Worm (Caenorhabditis elegans): ENCODE data around the gene spig-7.
A peak's percentile ranks its signal among the peaks of the same experiment; 100 is the strongest.

spig-7 gene

ce11 chrV:1464543-1465040, 30.0 kb upstream of the spig-7 start, which contains the start of the genes fpn-1.2 and pqn-54:
Gene fpn-1.2 (minus strand): TSS chrV:1464699.
Gene pqn-54 (plus strand): TSS chrV:1464990.
- TF ChIP-seq fos-1 (tag; optimal IDR thresholded peaks at IDR 0.05) (peak; percentile 37), sma-3 (GFP tag; optimal IDR thresholded peaks at IDR 0.05) (no peak), lin-13 (GFP tag; optimal IDR thresholded peaks at IDR 0.05) (no peak), mdl-1 (tag; optimal IDR thresholded peaks at IDR 0.05) (no peak), F13H6.1 (tag; optimal IDR thresholded peaks at IDR 0.05) (no peak), lin-11 (tag; optimal IDR thresholded peaks at IDR 0.05) (no peak), ZK546.5 (tag; optimal IDR thresholded peaks at IDR 0.05) (no peak), nhr-6 (tag; optimal IDR thresholded peaks at IDR 0.05) (no peak), nhr-25 (tag; optimal IDR thresholded peaks at IDR 0.05) (no peak), sma-9 (GFP tag; optimal IDR thresholded peaks at IDR 0.05) (peak; percentile 11), sma-9 (tag; optimal IDR thresholded peaks at IDR 0.05) (no peak)

- TF ChIP-seq Y55F3AM.14 (GFP tag; optimal IDR thresholded peaks at IDR 0.05): no peak
- no peak for TF ChIP-seq ZK546.5 (tag; optimal IDR thresholded peaks at IDR 0.05)
- TF ChIP-seq unc-55 (GFP tag; optimal IDR thresholded peaks at IDR 0.05): no peak
- TF ChIP-seq mdl-1 (tag; optimal IDR thresholded peaks at IDR 0.05): no peak
- TF ChIP-seq ceh-82 (tag; optimal IDR thresholded peaks at IDR 0.05): no peak
- TF ChIP-seq egl-27 (tag; optimal IDR thresholded peaks at IDR 0.05): no peak
- no peak for TF ChIP-seq aly-2 (tag; optimal IDR thresholded peaks at IDR 0.05)
- TF ChIP-seq nhr-25 (tag; optimal IDR thresholded peaks at IDR 0.05): no peak
- no peak for TF ChIP-seq lin-39 (tag; optimal IDR thresholded peaks at IDR 0.05)
- no peak for TF ChIP-seq zag-1 (tag; optimal IDR thresholded peaks at IDR 0.05)
- no peak for TF ChIP-seq lin-13 (GFP tag; optimal IDR thresholded peaks at IDR 0.05)
- no peak for TF ChIP-seq alr-1 (tag; optimal IDR thresholded peaks at IDR 0.05)
- TF ChIP-seq nhr-12 (tag; optimal IDR thresholded peaks at IDR 0.05): no peak
- no peak for TF ChIP-seq sem-4 (tag; optimal IDR thresholded peaks at IDR 0.05)
- TF ChIP-seq nhr-129 (tag; optimal IDR thresholded peaks at IDR 0.05): no peak
- TF ChIP-seq R02D3.7 (tag; optimal IDR thresholded peaks at IDR 0.05): no peak
- no peak for TF ChIP-seq F13H6.1 (tag; optimal IDR thresholded peaks at IDR 0.05)
- TF ChIP-seq elt-1 (tag; optimal IDR thresholded peaks at IDR 0.05): no peak
- no peak for TF ChIP-seq dmd-4 (tag; optimal IDR thresholded peaks at IDR 0.05)
Measured at ce11 chrV:1465932-1466331, 28.6 kb upstream of the spig-7 start.

DNA sequence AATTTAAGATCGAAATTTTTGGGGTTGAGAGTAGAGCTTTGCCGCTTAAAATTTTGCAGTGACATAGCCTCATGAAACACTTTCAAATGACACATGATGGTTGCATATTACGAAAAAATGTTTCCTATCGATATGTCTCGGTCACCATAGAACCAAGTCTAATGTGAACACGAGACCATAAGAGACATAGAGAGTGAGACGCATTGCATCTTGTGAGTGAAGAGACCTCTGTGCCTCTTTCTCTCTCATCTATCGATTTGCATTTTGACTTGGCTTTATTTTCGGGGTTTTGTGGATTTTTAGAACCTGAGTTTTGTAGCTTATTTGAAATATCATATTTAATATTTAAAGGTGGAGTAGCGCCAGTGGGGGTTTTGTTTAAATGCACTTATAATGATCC, 27.6 kb upstream of the spig-7 start:
- TF ChIP-seq unc-55 (GFP tag; optimal IDR thresholded peaks at IDR 0.05) (peak; percentile 42), sma-9 (GFP tag; optimal IDR thresholded peaks at IDR 0.05) (peak; percentile 31), sma-9 (tag; optimal IDR thresholded peaks at IDR 0.05) (no peak), lsy-2 (tag; optimal IDR thresholded peaks at IDR 0.05) (peak in 1 of 2 experiments; percentile 24), zag-1 (tag; optimal IDR thresholded peaks at IDR 0.05) (no peak), fos-1 (tag; optimal IDR thresholded peaks at IDR 0.05) (peak; percentile 11), nhr-129 (tag; optimal IDR thresholded peaks at IDR 0.05) (peak; percentile 75), lin-39 (tag; optimal IDR thresholded peaks at IDR 0.05) (no peak), skn-1 (tag; optimal IDR thresholded peaks at IDR 0.05) (peak; percentile 0), nhr-237 (tag; optimal IDR thresholded peaks at IDR 0.05) (no peak), C34F6.9 (tag; optimal IDR thresholded peaks at IDR 0.05) (peak; percentile 57)

- no peak for TF ChIP-seq nhr-12 (tag; optimal IDR thresholded peaks at IDR 0.05)
- TF ChIP-seq ama-1 (optimal IDR thresholded peaks at IDR 0.05): no peak
- no peak for TF ChIP-seq sma-9 (GFP tag; optimal IDR thresholded peaks at IDR 0.05)
- no peak for TF ChIP-seq sma-9 (tag; optimal IDR thresholded peaks at IDR 0.05)
- TF ChIP-seq ztf-1 (GFP tag; conservative IDR thresholded peaks at IDR 0.05): no peak
- TF ChIP-seq mdl-1 (tag; optimal IDR thresholded peaks at IDR 0.05): no peak
- no peak for TF ChIP-seq unc-62 (GFP tag; optimal IDR thresholded peaks at IDR 0.05)
- no peak for TF ChIP-seq snpc-4 (tag; optimal IDR thresholded peaks at IDR 0.05)
- no peak for TF ChIP-seq nhr-21 (tag; optimal IDR thresholded peaks at IDR 0.05)
- TF ChIP-seq alr-1 (tag; optimal IDR thresholded peaks at IDR 0.05): no peak
- TF ChIP-seq lin-39 (tag; optimal IDR thresholded peaks at IDR 0.05): no peak
- TF ChIP-seq ZK546.5 (tag; optimal IDR thresholded peaks at IDR 0.05): no peak
- TF ChIP-seq C34F6.9 (tag; optimal IDR thresholded peaks at IDR 0.05): no peak
- no peak for TF ChIP-seq ceh-16 (tag; optimal IDR thresholded peaks at IDR 0.05)
- no peak for TF ChIP-seq nhr-129 (tag; optimal IDR thresholded peaks at IDR 0.05)
- no peak for TF ChIP-seq nhr-23 (tag; optimal IDR thresholded peaks at IDR 0.05)
- TF ChIP-seq elt-1 (tag; optimal IDR thresholded peaks at IDR 0.05): no peak
- no peak for TF ChIP-seq fos-1 (tag; optimal IDR thresholded peaks at IDR 0.05)
- TF ChIP-seq nhr-77 (tag; optimal IDR thresholded peaks at IDR 0.05): no peak
- TF ChIP-seq Y55F3AM.14 (GFP tag; optimal IDR thresholded peaks at IDR 0.05): no peak
- no peak for TF ChIP-seq blmp-1 (tag; optimal IDR thresholded peaks at IDR 0.05; ENCODE audit: insufficient read depth)
Measured at ce11 chrV:1467444-1467843, 27.1 kb upstream of the spig-7 start, which contains the start of gene gid-8. Gene gid-8 (plus strand): TSS chrV:1467744.

Measured in whole organism, L2 larva.